Worm (Caenorhabditis elegans) whole organism, late embryonic: ENCODE results near the gene str-13.

Experiments
- F13H6.1 ChIP-seq: sonication (generic microtip); optimal IDR thresholded peaks from 2 replicates; lab custom pipeline; 2016; ENCODE audit warnings: missing genetic modification characterization, missing compliant biosample characterization
- ceh-30 ChIP-seq: fragments of 150-350 bp; optimal IDR thresholded peaks from 2 replicates; lab custom pipeline; 2014; ENCODE audit warnings: missing biosample characterization, missing genetic modification characterization
- dve-1 ChIP-seq: sonication (generic microtip); optimal IDR thresholded peaks from 2 replicates; lab custom pipeline; 2017; ENCODE audit warnings: antibody characterized with exemption, mild to moderate bottlenecking, missing genetic modification characterization, missing compliant biosample characterization
- elt-2 ChIP-seq: sonication (generic microtip); optimal IDR thresholded peaks from 2 replicates; lab custom pipeline; 2016; ENCODE audit warnings: missing genetic modification reagents, missing genetic modification characterization, missing compliant biosample characterization
- npax-4 ChIP-seq: sonication (generic microtip); optimal IDR thresholded peaks from 2 replicates; lab custom pipeline; 2016; ENCODE audit warnings: missing genetic modification characterization, missing compliant biosample characterization
- rnt-1 ChIP-seq: sonication (generic microtip); optimal IDR thresholded peaks from 2 replicates; lab custom pipeline; 2016; ENCODE audit warnings: missing genetic modification characterization, missing compliant biosample characterization
- sox-2 ChIP-seq: fragments of 200-800 bp; sonication (Bioruptor generic); IDR thresholded peaks from 2 replicates; pipeline ENCODE4 v1.3.6; 2022; ENCODE audit warnings: missing genetic modification reagents, missing genetic modification characterization, missing compliant biosample characterization

ce11 chrV:2771560-2771959 lies 44.6 kb upstream of the str-13 start, which contains the start of gene srh-56:
- TF ChIP-seq npax-4 (tag; lab: Kevin White, UChicago) (no peak), sox-2 (GFP tag; lab: Robert Waterston, UW) (no peak), rnt-1 (tag; lab: Kevin White, UChicago) (no peak), ceh-30 (no peak), F13H6.1 (tag; lab: Kevin White, UChicago) (no peak), dve-1 (tag; lab: Kevin White, UChicago) (no peak), elt-2 (tag; lab: Kevin White, UChicago) (no peak)
